Fruit fly (Drosophila melanogaster): ENCODE results near the gene CG34302.

CG34302 gene

dm6 chr3R:9800644-9801330 lies 22.8 kb downstream of the CG34302 start, which contains the start of the genes CG9467 and CG8526 (continued):
- TF ChIP-seq zfh1 (GFP tag; IDR thresholded peaks at IDR 0.05), result peak; percentile 55; the same call in 2 of the 3 replicates
- no peak for TF ChIP-seq cg (GFP tag; optimal IDR thresholded peaks at IDR 0.05)
- no peak for TF ChIP-seq CG8089 (GFP tag; optimal IDR thresholded peaks at IDR 0.05)
- no peak for TF ChIP-seq MTF-1 (GFP tag; optimal IDR thresholded peaks at IDR 0.05; ENCODE audit: borderline replicate concordance)
- peak; percentile 68 for TF ChIP-seq CG4404 (GFP tag; IDR thresholded peaks at IDR 0.05)
- peak; percentile 57 for TF ChIP-seq al (GFP tag; IDR thresholded peaks at IDR 0.05)
- TF ChIP-seq CG43689 (GFP tag; IDR thresholded peaks at IDR 0.05), result no peak
- TF ChIP-seq esg (GFP tag; conservative IDR thresholded peaks at IDR 0.05), result peak; percentile 46; the same call in 1 of the 2 replicates
- TF ChIP-seq CG34224 (GFP tag; IDR thresholded peaks at IDR 0.05; ENCODE audit: partially characterized antibody), result peak; percentile 71
- no peak for TF ChIP-seq tap (tag; optimal IDR thresholded peaks at IDR 0.05)
- peak; percentile 73 for TF ChIP-seq CG30020 (tag; optimal IDR thresholded peaks at IDR 0.05)
- peak; percentile 80 for TF ChIP-seq unc-4 (GFP tag; IDR thresholded peaks at IDR 0.05; ENCODE audit: partially characterized antibody)
- TF ChIP-seq CG18011 (GFP tag; optimal IDR thresholded peaks at IDR 0.05), result peak; percentile 26
- TF ChIP-seq sd (tag; optimal IDR thresholded peaks at IDR 0.05), result no peak
- TF ChIP-seq chm (GFP tag; IDR thresholded peaks at IDR 0.05), result 0 out of 2 replicates have a peak, but pooled peaks have one; percentile 37
- TF ChIP-seq CG11560 (tag; IDR thresholded peaks at IDR 0.05), result 0 out of 3 replicates have a peak, but pooled peaks have one; percentile 43
- no peak for TF ChIP-seq Deaf1 (tag; optimal IDR thresholded peaks at IDR 0.05)
- TF ChIP-seq Opbp (GFP tag; IDR thresholded peaks at IDR 0.05; ENCODE audit: partially characterized antibody), result peak; percentile 35; the same call in 1 of the 3 replicates
- TF ChIP-seq CG10431 (GFP tag; optimal IDR thresholded peaks at IDR 0.05), result no peak
- peak; percentile 53; the same call in 1 of the 2 replicates for TF ChIP-seq Xrp1 (GFP tag; IDR thresholded peaks at IDR 0.05)
- peak; percentile 84 for TF ChIP-seq CG10462 (GFP tag; optimal IDR thresholded peaks at IDR 0.05)
- TF ChIP-seq br (optimal IDR thresholded peaks at IDR 0.05), result no peak
- peak; percentile 53 for TF ChIP-seq Fer1 (GFP tag; optimal IDR thresholded peaks at IDR 0.05)
- peak; percentile 44 for TF ChIP-seq cato (GFP tag; optimal IDR thresholded peaks at IDR 0.05; ENCODE audit: borderline replicate concordance)
- TF ChIP-seq Doc2 (GFP tag; IDR thresholded peaks at IDR 0.05), result no peak
- peak; percentile 23 for TF ChIP-seq CG1233 (GFP tag; optimal IDR thresholded peaks at IDR 0.05)
- peak; percentile 74 for TF ChIP-seq Hr3 (GFP tag; optimal IDR thresholded peaks at IDR 0.05)
- peak; percentile 21; the same call in 1 of the 2 replicates for TF ChIP-seq Taf1 (GFP tag; IDR thresholded peaks at IDR 0.05)
- TF ChIP-seq CG8281 (tag; optimal IDR thresholded peaks at IDR 0.05), result no peak
- no peak for TF ChIP-seq CG15011 (GFP tag; optimal IDR thresholded peaks at IDR 0.05)
- TF ChIP-seq CG9817 (tag; optimal IDR thresholded peaks at IDR 0.05), result peak; percentile 83
- peak; percentile 78 for TF ChIP-seq CG10147 (GFP tag; optimal IDR thresholded peaks at IDR 0.05)
- no peak for TF ChIP-seq sima (GFP tag; optimal IDR thresholded peaks at IDR 0.05)
- no peak; the same call in 1 of the 2 replicates for TF ChIP-seq klu (GFP tag; IDR thresholded peaks at IDR 0.05)
- peak; percentile 66 for TF ChIP-seq CG2129 (GFP tag; IDR thresholded peaks at IDR 0.05; ENCODE audit: partially characterized antibody)
- TF ChIP-seq CG9437 (GFP tag; optimal IDR thresholded peaks at IDR 0.05), result peak; percentile 50
- TF ChIP-seq tll (GFP tag; optimal IDR thresholded peaks at IDR 0.05), result peak in 1 of 2 experiments; percentile 44
- no peak for TF ChIP-seq cas (GFP tag; IDR thresholded peaks at IDR 0.05)
- TF ChIP-seq vfl (GFP tag; optimal IDR thresholded peaks at IDR 0.05), result peak; percentile 40
- no peak for TF ChIP-seq CG1024 (GFP tag; IDR thresholded peaks at IDR 0.05)
- TF ChIP-seq jumu (GFP tag; optimal IDR thresholded peaks at IDR 0.05), result no peak
- no peak for TF ChIP-seq aop (GFP tag; IDR thresholded peaks at IDR 0.05)
- TF ChIP-seq h (optimal IDR thresholded peaks at IDR 0.05), result no peak
- no peak for TF ChIP-seq ab (GFP tag; optimal IDR thresholded peaks at IDR 0.05)
- TF ChIP-seq bsh (GFP tag; optimal IDR thresholded peaks at IDR 0.05), result peak in 1 of 2 experiments; percentile 48
- no peak for TF ChIP-seq z (GFP tag; IDR thresholded peaks at IDR 0.05)
- no peak for TF ChIP-seq tio (GFP tag; optimal IDR thresholded peaks at IDR 0.05)
- peak; percentile 23; the same call in 1 of the 3 replicates for TF ChIP-seq CG11695 (GFP tag; IDR thresholded peaks at IDR 0.05)
- no peak for TF ChIP-seq luna (GFP tag; optimal IDR thresholded peaks at IDR 0.05)
- TF ChIP-seq yki (optimal IDR thresholded peaks at IDR 0.05), result no peak

Measured in whole organism, embryonic.